Fruit fly (Drosophila melanogaster) whole organism, embryonic: Measurements from ENCODE around the gene CG11617.

Source experiments
- CG10366 ChIP-seq: fragments of 200-800 bp; sonication (Bioruptor generic); IDR thresholded peaks from 2 replicates; pipeline ENCODE4 v1.3.6; 2022; ENCODE audit warnings: missing biosample characterization, missing genetic modification characterization
- CG11398 ChIP-seq: fragments of 200-800 bp; sonication (Bioruptor generic); optimal IDR thresholded peaks from 2 replicates; lab custom pipeline; 2016; ENCODE audit warnings: missing biosample characterization, missing genetic modification characterization
- CG11504 ChIP-seq: fragments of 200-800 bp; sonication (Bioruptor generic); optimal IDR thresholded peaks from 3 replicates; lab custom pipeline; 2019; ENCODE audit warnings: missing biosample characterization, mild to moderate bottlenecking, missing genetic modification characterization, moderate library complexity
- CG12219 ChIP-seq: fragments of 200-800 bp; sonication (Bioruptor generic); optimal IDR thresholded peaks from 3 replicates; lab custom pipeline; 2018; ENCODE audit warnings: missing biosample characterization, mild to moderate bottlenecking, missing genetic modification characterization
- CG13775 ChIP-seq: fragments of 200-800 bp; sonication (Bioruptor generic); optimal IDR thresholded peaks from 3 replicates; lab custom pipeline; 2017; ENCODE audit warnings: missing biosample characterization, mild to moderate bottlenecking, missing genetic modification characterization
- CG17612 ChIP-seq: fragments of 200-800 bp; sonication (Bioruptor generic); IDR thresholded peaks from 2 replicates; pipeline ENCODE4 v1.3.6; 2022; ENCODE audit warnings: missing biosample characterization, missing genetic modification characterization
- CG17802 ChIP-seq: fragments of 200-800 bp; sonication (Bioruptor generic); optimal IDR thresholded peaks from 2 replicates; lab custom pipeline; 2018; ENCODE audit warnings: missing biosample characterization, mild to moderate bottlenecking, missing genetic modification characterization, moderate library complexity
- CG3838 ChIP-seq: fragments of 200-800 bp; sonication (Bioruptor generic); optimal IDR thresholded peaks from 3 replicates; lab custom pipeline; 2016; ENCODE audit warnings: missing biosample characterization, missing genetic modification characterization
- CG4360 ChIP-seq: fragments of 200-800 bp; sonication (Bioruptor generic); IDR thresholded peaks from 2 replicates; pipeline ENCODE4 v1.3.6; 2022; ENCODE audit warnings: missing biosample characterization, missing genetic modification characterization
- CG4730 ChIP-seq: fragments of 200-800 bp; sonication (Bioruptor generic); IDR thresholded peaks from 2 replicates; pipeline ENCODE4 v1.3.6; 2022; ENCODE audit warnings: missing biosample characterization, missing genetic modification characterization
- CG5180 ChIP-seq: fragments of 200-800 bp; sonication (Bioruptor generic); optimal IDR thresholded peaks from 3 replicates; lab custom pipeline; 2017; ENCODE audit warnings: missing biosample characterization, missing genetic modification characterization, mild to moderate bottlenecking, moderate library complexity, missing genetic modification reagents
- CG5245 ChIP-seq: fragments of 200-800 bp; sonication (Bioruptor generic); optimal IDR thresholded peaks from 3 replicates; lab custom pipeline; 2016; ENCODE audit warnings: missing biosample characterization, missing genetic modification characterization
- CG6683 ChIP-seq: fragments of 200-800 bp; sonication (Bioruptor generic); optimal IDR thresholded peaks from 2 replicates; lab custom pipeline; 2017; ENCODE audit warnings: missing biosample characterization, mild to moderate bottlenecking, missing genetic modification characterization, missing genetic modification reagents
- CG7839 ChIP-seq: fragments of 200-800 bp; sonication (Bioruptor generic); optimal IDR thresholded peaks from 3 replicates; lab custom pipeline; 2018; ENCODE audit warnings: missing biosample characterization, mild to moderate bottlenecking, missing genetic modification characterization, moderate library complexity
- CG7963 ChIP-seq: fragments of 200-800 bp; sonication (Bioruptor generic); IDR thresholded peaks from 3 replicates; pipeline ENCODE4 v1.3.6; 2022; ENCODE audit warnings: missing biosample characterization, missing genetic modification characterization; ENCODE audit not compliant: partially characterized antibody
- CG9797 ChIP-seq: fragments of 200-800 bp; sonication (Bioruptor generic); optimal IDR thresholded peaks from 3 replicates; lab custom pipeline; 2018; ENCODE audit warnings: missing biosample characterization, mild to moderate bottlenecking, missing genetic modification characterization
- D ChIP-seq, 2 experiments: fragments of 200-800 bp in 1 of 2; fragments of >200 bp in 1 of 2; sonication (Bioruptor generic) in 1 of 2; optimal IDR thresholded peaks; 2 replicates in 1 of 2; 3 replicates in 1 of 2; lab custom pipeline; 2017; ENCODE audit warnings: mild to moderate bottlenecking in 1 of 2, missing biosample characterization in 1 of 2, missing genetic modification characterization in 1 of 2, missing genetic modification reagents in 1 of 2
- Ets97D ChIP-seq: fragments of 200-800 bp; sonication (Bioruptor generic); optimal IDR thresholded peaks from 3 replicates; lab custom pipeline; 2016; ENCODE audit warnings: missing biosample characterization, missing genetic modification characterization
- HLH4C ChIP-seq: fragments of 200-800 bp; sonication (Bioruptor generic); IDR thresholded peaks from 3 replicates; pipeline ENCODE4 v1.3.6; 2022; ENCODE audit warnings: missing biosample characterization, missing genetic modification characterization; ENCODE audit not compliant: partially characterized antibody
- HLHmδ ChIP-seq: fragments of 200-800 bp; sonication (Bioruptor generic); optimal IDR thresholded peaks from 2 replicates; lab custom pipeline; 2018; ENCODE audit warnings: missing biosample characterization, mild to moderate bottlenecking, missing genetic modification characterization, moderate library complexity
- Hand ChIP-seq: fragments of 200-800 bp; sonication (Bioruptor generic); optimal IDR thresholded peaks from 2 replicates; lab custom pipeline; 2017; ENCODE audit warnings: mild to moderate bottlenecking, missing biosample characterization, missing genetic modification reagents, missing genetic modification characterization
- Hr51 ChIP-seq, 2 experiments: fragments of 200-800 bp; sonication (Bioruptor generic); optimal IDR thresholded peaks; 2 replicates in 1 of 2; 3 replicates in 1 of 2; lab custom pipeline; 2016 to 2018; ENCODE audit warnings: missing biosample characterization in 2 of 2, missing genetic modification characterization in 2 of 2, mild to moderate bottlenecking in 1 of 2, moderate library complexity in 1 of 2
- Hsf ChIP-seq: fragments of 200-800 bp; sonication (Bioruptor generic); optimal IDR thresholded peaks from 3 replicates; lab custom pipeline; 2016; ENCODE audit warnings: missing biosample characterization, missing genetic modification characterization
- MESR4 ChIP-seq: fragments of 200-800 bp; sonication (Bioruptor generic); optimal IDR thresholded peaks from 2 replicates; lab custom pipeline; 2018; ENCODE audit warnings: missing biosample characterization, mild to moderate bottlenecking, missing genetic modification characterization, moderate library complexity
- Max ChIP-seq: fragments of 200-800 bp; sonication (Bioruptor generic); optimal IDR thresholded peaks from 2 replicates; lab custom pipeline; 2016; ENCODE audit warnings: missing biosample characterization, mild to moderate bottlenecking, missing genetic modification characterization
- NFAT ChIP-seq: fragments of 200-800 bp; sonication (Bioruptor generic); IDR thresholded peaks from 2 replicates; pipeline ENCODE4 v1.3.6; 2022; ENCODE audit warnings: missing biosample characterization, missing genetic modification characterization
- Oli ChIP-seq: fragments of 200-800 bp; sonication (Bioruptor generic); optimal IDR thresholded peaks from 2 replicates; lab custom pipeline; 2018; ENCODE audit warnings: missing biosample characterization, mild to moderate bottlenecking, missing genetic modification characterization, moderate library complexity
- Vsx1 ChIP-seq: fragments of 200-800 bp; sonication (Bioruptor generic); optimal IDR thresholded peaks from 2 replicates; lab custom pipeline; 2017; ENCODE audit warnings: missing biosample characterization, mild to moderate bottlenecking, missing genetic modification characterization, missing genetic modification reagents
- aop ChIP-seq: fragments of 200-800 bp; sonication (Bioruptor generic); IDR thresholded peaks from 2 replicates; pipeline ENCODE4 v1.3.6; 2022; ENCODE audit warnings: missing biosample characterization, missing genetic modification characterization
- bowl ChIP-seq: fragments of 200-800 bp; sonication (Bioruptor generic); IDR thresholded peaks from 2 replicates; pipeline ENCODE4 v1.3.6; 2022; ENCODE audit warnings: missing biosample characterization, missing genetic modification characterization
- cato ChIP-seq: fragments of 200-800 bp; sonication (Bioruptor generic); optimal IDR thresholded peaks from 2 replicates; lab custom pipeline; 2016; ENCODE audit warnings: missing biosample characterization, missing genetic modification characterization, borderline replicate concordance
- chinmo ChIP-seq: fragments of 200-800 bp; sonication (Bioruptor generic); IDR thresholded peaks from 4 replicates; pipeline ENCODE4 v1.3.6; 2022; ENCODE audit warnings: missing biosample characterization, missing genetic modification characterization; ENCODE audit not compliant: partially characterized antibody
- danr ChIP-seq: fragments of 200-800 bp; sonication (Bioruptor generic); IDR thresholded peaks from 2 replicates; pipeline ENCODE4 v1.3.6; 2022; ENCODE audit warnings: missing biosample characterization, missing genetic modification characterization
- disco-r ChIP-seq: fragments of 200-800 bp; sonication (Bioruptor generic); optimal IDR thresholded peaks from 2 replicates; lab custom pipeline; 2016; ENCODE audit warnings: missing biosample characterization, missing genetic modification characterization
- dm ChIP-seq: fragments of 200-800 bp; sonication (Bioruptor generic); optimal IDR thresholded peaks from 3 replicates; lab custom pipeline; 2016; ENCODE audit warnings: missing biosample characterization, missing genetic modification characterization
- dysf ChIP-seq: fragments of 200-800 bp; sonication (Bioruptor generic); IDR thresholded peaks from 3 replicates; pipeline ENCODE4 v1.3.6; 2022; ENCODE audit warnings: missing biosample characterization, missing genetic modification characterization
- grau ChIP-seq: fragments of 200-800 bp; optimal IDR thresholded peaks from 3 replicates; lab custom pipeline; 2019; ENCODE audit warnings: missing biosample characterization, mild to moderate bottlenecking, missing genetic modification characterization, moderate library complexity
- gsb ChIP-seq: fragments of 200-800 bp; sonication (Bioruptor generic); IDR thresholded peaks from 2 replicates; pipeline ENCODE4 v1.3.6; 2022; ENCODE audit warnings: missing biosample characterization, missing genetic modification characterization
- lmd ChIP-seq: fragments of 200-800 bp; sonication (Bioruptor generic); IDR thresholded peaks from 2 replicates; pipeline ENCODE4 v1.3.6; 2022; ENCODE audit warnings: missing biosample characterization, missing genetic modification characterization
- mld ChIP-seq: fragments of 200-800 bp; sonication (Bioruptor generic); IDR thresholded peaks from 3 replicates; pipeline ENCODE4 v1.3.6; 2022; ENCODE audit warnings: missing biosample characterization, missing genetic modification characterization; ENCODE audit not compliant: partially characterized antibody
- nmo ChIP-seq: fragments of 200-800 bp; sonication (Bioruptor generic); optimal IDR thresholded peaks from 2 replicates; lab custom pipeline; 2018; ENCODE audit warnings: missing biosample characterization, mild to moderate bottlenecking, missing genetic modification characterization, moderate library complexity
- psq ChIP-seq: fragments of 200-800 bp; sonication (Bioruptor generic); optimal IDR thresholded peaks from 2 replicates; lab custom pipeline; 2017; ENCODE audit warnings: missing biosample characterization, missing genetic modification characterization
- ro ChIP-seq: fragments of 200-800 bp; sonication (Bioruptor generic); IDR thresholded peaks from 2 replicates; pipeline ENCODE4 v1.3.6; 2022; ENCODE audit warnings: missing biosample characterization, missing genetic modification characterization
- row ChIP-seq: fragments of 200-800 bp; sonication (Bioruptor generic); IDR thresholded peaks from 3 replicates; pipeline ENCODE4 v1.3.6; 2022; ENCODE audit warnings: missing biosample characterization, missing genetic modification characterization
- sisA ChIP-seq: fragments of 200-800 bp; sonication (Bioruptor generic); IDR thresholded peaks from 2 replicates; pipeline ENCODE4 v1.3.6; 2022; ENCODE audit warnings: missing biosample characterization, missing genetic modification characterization
- trem ChIP-seq: fragments of 200-800 bp; optimal IDR thresholded peaks from 3 replicates; lab custom pipeline; 2019; ENCODE audit warnings: missing biosample characterization, mild to moderate bottlenecking, missing genetic modification characterization, moderate library complexity
- tx ChIP-seq: fragments of 200-800 bp; sonication (Bioruptor generic); optimal IDR thresholded peaks from 2 replicates; lab custom pipeline; 2016; ENCODE audit warnings: missing biosample characterization, missing genetic modification characterization
- unpg ChIP-seq: fragments of 200-800 bp; sonication (Bioruptor generic); optimal IDR thresholded peaks from 3 replicates; lab custom pipeline; 2018; ENCODE audit warnings: missing biosample characterization, mild to moderate bottlenecking, missing genetic modification characterization, moderate library complexity
- wdn ChIP-seq: fragments of 200-800 bp; sonication (Bioruptor generic); IDR thresholded peaks from 2 replicates; pipeline ENCODE4 v1.3.6; 2022; ENCODE audit warnings: missing biosample characterization, missing genetic modification characterization

CG11617 gene

dm6 chr2L:250507-251215 is 43.6 kb upstream of the CG11617 start, which contains the start of gene kis (continued):
- no peak for TF ChIP-seq CG11398 (GFP tag; lab: Kevin White, UChicago)
- peak; percentile 96 for TF ChIP-seq MESR4 (GFP tag; lab: Kevin White, UChicago)
- peak; percentile 50 for TF ChIP-seq tx
- TF ChIP-seq CG4730 (GFP tag; lab: Robert Waterston, UW): no peak
- TF ChIP-seq CG17612 (GFP tag; lab: Robert Waterston, UW): no peak
- no peak for TF ChIP-seq CG12219 (GFP tag; lab: Kevin White, UChicago)
- no peak for TF ChIP-seq sisA (GFP tag; lab: Robert Waterston, UW)
- peak; percentile 35 for TF ChIP-seq CG7839
- TF ChIP-seq unpg: peak; percentile 43
- no peak for TF ChIP-seq danr (GFP tag; lab: Robert Waterston, UW)
- peak; percentile 74 for TF ChIP-seq nmo (GFP tag; lab: Kevin White, UChicago)
- TF ChIP-seq Ets97D (GFP tag; lab: Kevin White, UChicago): peak; percentile 94
- peak; percentile 83 for TF ChIP-seq CG7963 (GFP tag; lab: Robert Waterston, UW)
- TF ChIP-seq aop: no peak
- no peak for TF ChIP-seq CG5180
- TF ChIP-seq Oli (tag; lab: Kevin White, UChicago): peak; percentile 8
- TF ChIP-seq dysf (GFP tag; lab: Robert Waterston, UW): no peak
- no peak for TF ChIP-seq wdn
- TF ChIP-seq D (optimal IDR thresholded peaks at IDR 0.05; lab: Kevin White, UChicago): no peak
- TF ChIP-seq D (GFP tag; optimal IDR thresholded peaks at IDR 0.05; lab: Kevin White, UChicago): no peak
- peak; percentile 69 for TF ChIP-seq CG9797 (GFP tag; lab: Kevin White, UChicago)
- TF ChIP-seq ro (GFP tag; lab: Robert Waterston, UW): no peak
- TF ChIP-seq HLH4C (GFP tag; lab: Robert Waterston, UW): peak; percentile 91
- TF ChIP-seq mld (GFP tag; lab: Robert Waterston, UW): peak; percentile 89
- TF ChIP-seq CG5245: no peak
- peak; percentile 39 for TF ChIP-seq grau (tag; lab: Kevin White, UChicago)
- no peak for TF ChIP-seq gsb
- peak; percentile 22 for TF ChIP-seq disco-r (GFP tag; lab: Kevin White, UChicago)
- peak; percentile 61 for TF ChIP-seq row (GFP tag; lab: Robert Waterston, UW)
- peak; percentile 33 to 41 for TF ChIP-seq Hr51 (GFP tag; optimal IDR thresholded peaks at IDR 0.05; lab: Kevin White, UChicago)
- no peak for TF ChIP-seq cato
- peak; percentile 66 for TF ChIP-seq CG11504 (tag; lab: Kevin White, UChicago)
- TF ChIP-seq Max: peak; percentile 65
- no peak for TF ChIP-seq lmd (GFP tag; lab: Robert Waterston, UW)
- no peak for TF ChIP-seq CG17802
- peak; percentile 95 for TF ChIP-seq CG4360
- TF ChIP-seq Hand (GFP tag; lab: Kevin White, UChicago): no peak
- peak; percentile 20; the same call in 1 of the 2 replicates for TF ChIP-seq CG10366 (GFP tag; lab: Robert Waterston, UW)
- peak; percentile 80 for TF ChIP-seq psq (GFP tag; lab: Kevin White, UChicago)
- TF ChIP-seq dm: peak; percentile 55
- peak; percentile 59 for TF ChIP-seq Hsf
- TF ChIP-seq Vsx1 (GFP tag; lab: Kevin White, UChicago): no peak
- no peak for TF ChIP-seq HLHmδ (GFP tag; lab: Kevin White, UChicago)
- TF ChIP-seq CG3838 (GFP tag; lab: Kevin White, UChicago): peak; percentile 4
- peak; percentile 21 for TF ChIP-seq CG13775 (GFP tag; lab: Kevin White, UChicago)
- TF ChIP-seq trem: peak; percentile 76
- TF ChIP-seq CG6683 (GFP tag; lab: Kevin White, UChicago): no peak
- peak; percentile 92 for TF ChIP-seq chinmo (GFP tag; lab: Robert Waterston, UW)
- TF ChIP-seq bowl: no peak
- peak; percentile 57 for TF ChIP-seq NFAT
